Fruit fly (Drosophila melanogaster) whole organism, pupa: Measurements from ENCODE around the gene Gorab.

Experiments
- CG10348 ChIP-seq: fragments of 200-800 bp; sonication (Bioruptor generic); IDR thresholded peaks from 2 replicates; pipeline ENCODE4 v1.3.6; 2022; ENCODE audit warnings: missing biosample characterization, missing genetic modification characterization
- CG12605 ChIP-seq: fragments of 200-800 bp; sonication (Bioruptor generic); IDR thresholded peaks from 2 replicates; pipeline ENCODE4 v1.3.6; 2022; ENCODE audit warnings: missing biosample characterization, missing genetic modification characterization
- CG13204 ChIP-seq: fragments of 200-800 bp; sonication (Bioruptor generic); optimal IDR thresholded peaks from 2 replicates; lab custom pipeline; 2018; ENCODE audit warnings: missing biosample characterization, mild to moderate bottlenecking, missing genetic modification characterization, moderate library complexity
- CG14655 ChIP-seq: fragments of 200-800 bp; sonication (Bioruptor generic); optimal IDR thresholded peaks from 3 replicates; lab custom pipeline; 2017; ENCODE audit warnings: mild to moderate bottlenecking, missing biosample characterization, missing genetic modification reagents, missing genetic modification characterization
- CG15710 ChIP-seq: fragments of 200-800 bp; sonication (Bioruptor generic); optimal IDR thresholded peaks from 2 replicates; lab custom pipeline; 2018; ENCODE audit warnings: missing biosample characterization, mild to moderate bottlenecking, missing genetic modification characterization, moderate library complexity
- CG17806 ChIP-seq: fragments of 200-800 bp; sonication (Bioruptor generic); optimal IDR thresholded peaks from 2 replicates; lab custom pipeline; 2018; ENCODE audit warnings: missing biosample characterization, mild to moderate bottlenecking, missing genetic modification characterization, moderate library complexity
- CG32121 ChIP-seq: fragments of 200-800 bp; sonication (Bioruptor generic); IDR thresholded peaks from 2 replicates; pipeline ENCODE4 v1.3.6; 2022; ENCODE audit warnings: missing biosample characterization, missing genetic modification characterization
- CG34367 ChIP-seq: fragments of 200-800 bp; sonication (Bioruptor generic); optimal IDR thresholded peaks from 2 replicates; lab custom pipeline; 2018; ENCODE audit warnings: missing biosample characterization, mild to moderate bottlenecking, missing genetic modification characterization
- CG4496 ChIP-seq: fragments of 200-800 bp; sonication (Bioruptor generic); IDR thresholded peaks from 3 replicates; pipeline ENCODE4 v1.3.6; 2022; ENCODE audit warnings: missing biosample characterization, missing genetic modification characterization
- CG8159 ChIP-seq: fragments of 200-800 bp; sonication (Bioruptor generic); optimal IDR thresholded peaks from 3 replicates; lab custom pipeline; 2018; ENCODE audit warnings: missing biosample characterization, mild to moderate bottlenecking, missing genetic modification characterization, moderate library complexity
- CG8301 ChIP-seq: fragments of 200-800 bp; sonication (Bioruptor generic); optimal IDR thresholded peaks from 2 replicates; lab custom pipeline; 2018; ENCODE audit warnings: missing biosample characterization, mild to moderate bottlenecking, missing genetic modification characterization
- CG9948 ChIP-seq: fragments of 200-800 bp; sonication (Bioruptor generic); optimal IDR thresholded peaks from 2 replicates; lab custom pipeline; 2018; ENCODE audit warnings: missing biosample characterization, mild to moderate bottlenecking, missing genetic modification characterization, moderate library complexity
- D1 ChIP-seq: fragments of 200-800 bp; sonication (Bioruptor generic); optimal IDR thresholded peaks from 2 replicates; lab custom pipeline; 2018; ENCODE audit warnings: missing biosample characterization, mild to moderate bottlenecking, missing genetic modification characterization, moderate library complexity
- EcR ChIP-seq: fragments of 200-800 bp; sonication (Bioruptor generic); optimal IDR thresholded peaks from 3 replicates; lab custom pipeline; 2019; ENCODE audit warnings: missing biosample characterization, missing genetic modification characterization, mild to moderate bottlenecking, moderate library complexity, missing genetic modification reagents
- Ets98B ChIP-seq: fragments of 200-800 bp; sonication (Bioruptor generic); IDR thresholded peaks from 2 replicates; pipeline ENCODE4 v1.3.6; 2022; ENCODE audit warnings: missing biosample characterization, missing genetic modification characterization
- Pif1A ChIP-seq: fragments of 200-800 bp; sonication (Bioruptor generic); optimal IDR thresholded peaks from 3 replicates; lab custom pipeline; 2016; ENCODE audit warnings: missing biosample characterization, missing genetic modification characterization
- Pif1B ChIP-seq: fragments of 200-800 bp; sonication (Bioruptor generic); optimal IDR thresholded peaks from 3 replicates; lab custom pipeline; 2016; ENCODE audit warnings: missing biosample characterization, missing genetic modification characterization
- Snoo ChIP-seq: fragments of 200-800 bp; sonication (Bioruptor generic); optimal IDR thresholded peaks from 3 replicates; lab custom pipeline; 2017; ENCODE audit warnings: missing biosample characterization, mild to moderate bottlenecking, missing genetic modification characterization, inconsistent platforms
- fd96Ca ChIP-seq: fragments of 200-800 bp; sonication (Bioruptor generic); IDR thresholded peaks from 3 replicates; pipeline ENCODE4 v1.3.6; 2022; ENCODE audit warnings: missing biosample characterization, missing genetic modification characterization
- gl ChIP-seq: fragments of 200-800 bp; sonication (Bioruptor generic); optimal IDR thresholded peaks from 2 replicates; lab custom pipeline; 2018; ENCODE audit warnings: missing biosample characterization, mild to moderate bottlenecking, missing genetic modification characterization
- rn ChIP-seq: fragments of 200-800 bp; sonication (Bioruptor generic); IDR thresholded peaks from 2 replicates; pipeline ENCODE4 v1.3.6; 2022; ENCODE audit warnings: missing biosample characterization, missing genetic modification characterization

Gene Gorab

DNA sequence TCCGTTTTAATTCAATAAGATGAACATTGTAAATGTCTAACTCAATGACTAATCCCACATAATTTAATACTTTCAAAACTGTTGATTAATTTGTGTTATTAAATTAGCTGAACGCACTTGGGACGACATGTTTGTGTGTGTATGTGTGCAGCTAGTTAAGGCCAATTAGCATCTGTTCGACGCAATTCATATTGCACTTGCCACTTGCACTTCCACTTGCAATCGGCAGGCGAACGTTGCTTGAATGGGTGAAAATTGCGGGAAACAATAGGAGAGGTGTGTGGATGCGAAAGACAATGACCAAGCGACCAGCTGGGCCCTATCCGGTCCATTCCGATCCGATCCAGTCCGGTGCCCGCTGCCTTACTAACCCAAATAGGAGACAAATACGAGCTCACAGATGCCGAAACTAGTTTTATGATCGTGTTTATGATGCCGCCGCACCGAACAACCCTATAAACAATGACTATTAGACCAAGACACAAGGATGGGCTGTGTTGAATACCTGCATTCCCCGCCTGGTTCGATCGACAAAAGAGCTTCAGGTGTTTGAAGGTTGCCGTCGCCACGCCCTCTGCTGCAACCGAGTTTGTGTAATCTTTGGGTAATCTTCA, 21.0 kb downstream of the Gorab start:
- TF ChIP-seq CG32121 (GFP tag; lab: Robert Waterston, UW) (no peak), CG13204 (GFP tag; lab: Kevin White, UChicago) (no peak), CG8159 (tag; lab: Kevin White, UChicago) (no peak), Snoo (tag; lab: Kevin White, UChicago) (no peak), CG9948 (tag; lab: Kevin White, UChicago) (no peak), CG10348 (GFP tag; lab: Robert Waterston, UW) (no peak), Pif1B (GFP tag; lab: Kevin White, UChicago) (no peak), CG34367 (tag; lab: Kevin White, UChicago) (no peak), Pif1A (no peak), CG12605 (GFP tag; lab: Robert Waterston, UW) (no peak), EcR (no peak), gl (tag; lab: Kevin White, UChicago) (no peak), fd96Ca (GFP tag; lab: Robert Waterston, UW) (no peak), D1 (tag; lab: Kevin White, UChicago) (no peak), Ets98B (no peak), CG4496 (no peak), CG14655 (no peak), rn (GFP tag; lab: Robert Waterston, UW) (no peak), CG8301 (no peak)

DNA sequence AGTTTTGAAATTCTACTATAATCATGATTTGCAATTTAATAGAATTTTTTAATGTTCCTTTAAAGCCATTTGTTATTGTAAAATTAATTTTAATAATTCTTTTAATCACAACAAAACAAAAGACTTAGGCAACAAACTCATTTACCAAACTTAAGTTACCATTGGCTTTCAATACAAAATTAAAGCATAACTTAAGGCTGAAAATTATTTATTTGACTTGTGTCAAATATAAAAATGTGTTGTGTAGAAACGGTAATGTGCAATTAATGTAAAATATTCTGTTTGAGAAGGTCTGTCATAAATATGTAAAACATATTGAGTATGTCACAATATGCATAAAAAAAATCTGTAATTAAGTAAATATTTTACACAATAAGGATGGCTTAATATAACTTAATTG, 21.6 kb downstream of the Gorab start:
- TF ChIP-seq CG17806 (tag; lab: Kevin White, UChicago): no peak
- no peak for TF ChIP-seq Pif1A
- no peak for TF ChIP-seq Pif1B (GFP tag; lab: Kevin White, UChicago)
- TF ChIP-seq gl (tag; lab: Kevin White, UChicago): no peak
- no peak for TF ChIP-seq EcR
- peak; percentile 77 for TF ChIP-seq D1 (tag; lab: Kevin White, UChicago)

DNA sequence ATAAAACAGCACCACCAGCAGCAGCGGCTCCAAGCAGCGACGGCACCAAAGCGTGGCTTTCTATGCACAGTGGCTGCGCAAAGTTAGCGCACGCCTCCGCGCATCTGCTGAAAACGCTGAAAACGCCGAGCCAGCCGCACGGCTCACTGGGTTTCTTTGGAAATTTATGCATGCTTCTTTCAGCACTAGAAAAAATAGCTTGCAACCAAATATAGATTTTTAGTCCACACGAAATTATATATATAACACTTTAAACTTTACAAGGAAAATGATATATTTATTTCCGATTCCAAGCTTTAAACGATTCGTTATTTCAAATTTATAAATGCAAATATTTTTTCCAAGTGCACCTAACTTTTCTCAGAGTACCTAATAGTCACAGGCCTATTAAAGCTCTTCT, 24.0 kb downstream of the Gorab start:
- TF ChIP-seq Pif1A (peak; percentile 11), CG9948 (tag; lab: Kevin White, UChicago) (no peak), CG12605 (GFP tag; lab: Robert Waterston, UW) (no peak), D1 (tag; lab: Kevin White, UChicago) (no peak), CG13204 (GFP tag; lab: Kevin White, UChicago) (no peak), EcR (no peak), CG8159 (tag; lab: Kevin White, UChicago) (no peak), CG10348 (GFP tag; lab: Robert Waterston, UW) (no peak), Ets98B (no peak), rn (GFP tag; lab: Robert Waterston, UW) (no peak), gl (tag; lab: Kevin White, UChicago) (no peak), Pif1B (GFP tag; lab: Kevin White, UChicago) (peak; percentile 3), Snoo (tag; lab: Kevin White, UChicago) (no peak), CG14655 (peak; percentile 76), CG32121 (GFP tag; lab: Robert Waterston, UW) (no peak), CG17806 (tag; lab: Kevin White, UChicago) (no peak), CG34367 (tag; lab: Kevin White, UChicago) (no peak), CG15710 (tag; lab: Kevin White, UChicago) (no peak), fd96Ca (GFP tag; lab: Robert Waterston, UW) (no peak), CG8301 (peak; percentile 68), CG4496 (peak; percentile 83)

DNA sequence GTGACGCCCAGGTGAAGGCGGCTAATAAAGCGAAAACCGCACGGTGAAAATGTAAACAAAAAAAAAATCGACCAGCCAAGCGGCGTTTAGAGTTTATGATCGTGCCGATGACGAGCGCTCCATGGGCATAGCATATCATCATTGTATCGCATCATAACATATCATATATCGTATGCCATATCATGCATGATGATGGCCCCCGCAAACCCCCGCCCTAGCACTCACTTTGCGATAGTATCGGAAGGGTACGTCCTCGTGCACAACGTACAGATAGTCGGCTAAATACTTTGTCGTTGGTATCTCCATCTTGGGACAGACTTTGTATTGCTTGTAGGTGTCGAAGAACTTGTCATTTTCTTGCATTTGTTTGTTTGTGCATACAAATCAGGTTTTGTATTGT, 25.4 kb downstream of the Gorab start:
- no peak for TF ChIP-seq CG12605 (GFP tag; lab: Robert Waterston, UW)
- 0 out of 3 replicates have a peak, but pooled peaks have one; percentile 21 for TF ChIP-seq CG4496

DNA sequence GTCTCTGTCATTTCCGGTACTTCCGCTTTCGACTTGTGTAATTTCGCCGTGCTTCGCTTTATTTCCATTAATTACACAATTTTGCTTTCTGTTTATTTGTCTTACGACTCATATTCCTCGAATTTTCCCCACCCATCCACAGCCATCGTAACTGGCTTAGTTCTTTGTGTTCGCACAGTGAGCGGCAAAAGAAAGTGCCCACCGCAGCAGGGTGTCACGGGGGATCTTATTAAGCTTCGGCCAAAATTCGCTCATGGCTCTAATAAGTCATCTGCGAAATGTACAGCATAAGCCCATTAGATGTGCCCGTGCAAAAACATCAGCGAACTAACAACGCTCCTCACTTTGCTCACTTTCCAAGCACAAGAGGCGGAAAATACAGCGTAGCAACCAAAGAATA, 26.2 kb downstream of the Gorab start:
- TF ChIP-seq D1 (tag; lab: Kevin White, UChicago) (no peak), CG15710 (tag; lab: Kevin White, UChicago) (no peak), CG14655 (no peak), EcR (no peak), CG9948 (tag; lab: Kevin White, UChicago) (no peak), CG8159 (tag; lab: Kevin White, UChicago) (no peak), Pif1B (GFP tag; lab: Kevin White, UChicago) (no peak), rn (GFP tag; lab: Robert Waterston, UW) (no peak), CG17806 (tag; lab: Kevin White, UChicago) (no peak), gl (tag; lab: Kevin White, UChicago) (no peak), CG32121 (GFP tag; lab: Robert Waterston, UW) (no peak)

DNA sequence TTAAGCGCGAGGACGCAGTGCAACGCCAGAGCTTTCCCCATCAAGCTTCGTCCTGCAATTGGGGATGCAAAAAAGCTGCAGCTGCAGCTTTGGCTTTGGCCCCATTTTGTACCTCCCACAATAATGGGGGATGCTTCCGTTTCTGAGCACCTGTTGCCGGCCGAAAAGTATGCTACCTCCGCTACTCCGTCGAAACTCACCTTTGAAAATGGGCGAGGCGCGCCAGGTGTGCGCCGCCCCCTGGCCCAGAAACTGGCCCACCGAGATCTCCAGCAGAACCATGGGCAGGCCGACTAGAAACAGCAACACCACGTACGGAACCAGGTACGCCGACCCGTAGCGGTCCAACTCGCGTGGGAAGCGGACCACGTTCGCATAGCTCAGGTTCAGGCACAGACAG, 27.2 kb downstream of the Gorab start:
- TF ChIP-seq CG15710 (tag; lab: Kevin White, UChicago) (no peak), CG10348 (GFP tag; lab: Robert Waterston, UW) (no peak), CG12605 (GFP tag; lab: Robert Waterston, UW) (peak; percentile 77), CG4496 (0 out of 3 replicates have a peak, but pooled peaks have one; percentile 39)

DNA sequence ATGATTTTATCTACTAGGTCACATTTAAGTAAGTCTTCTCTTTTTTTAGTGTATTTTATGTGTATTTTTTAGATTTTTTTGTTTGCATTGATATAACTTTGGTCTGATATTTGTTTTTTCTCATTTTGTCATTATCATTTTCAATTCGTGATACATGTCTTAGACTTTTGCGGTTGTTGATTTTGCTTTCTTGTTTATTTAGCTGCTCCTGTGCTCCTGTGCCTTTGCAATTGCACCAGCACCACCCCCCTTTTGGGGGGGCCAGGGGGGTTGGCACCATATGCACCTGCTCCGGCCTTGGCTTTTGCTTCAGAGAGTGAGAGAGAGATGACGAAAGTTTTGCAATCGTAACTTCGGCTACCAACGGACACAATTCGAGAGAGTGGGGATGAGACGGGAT, 27.7 kb downstream of the Gorab start:
- TF ChIP-seq fd96Ca (GFP tag; lab: Robert Waterston, UW) (no peak), CG8301 (no peak), CG4496 (no peak), Pif1A (no peak), EcR (no peak), CG10348 (GFP tag; lab: Robert Waterston, UW) (no peak), CG15710 (tag; lab: Kevin White, UChicago) (no peak), Pif1B (GFP tag; lab: Kevin White, UChicago) (no peak), Snoo (tag; lab: Kevin White, UChicago) (no peak), gl (tag; lab: Kevin White, UChicago) (no peak), CG34367 (tag; lab: Kevin White, UChicago) (no peak), rn (GFP tag; lab: Robert Waterston, UW) (no peak), CG12605 (GFP tag; lab: Robert Waterston, UW) (no peak), D1 (tag; lab: Kevin White, UChicago) (no peak), CG9948 (tag; lab: Kevin White, UChicago) (no peak)
